Worm (Caenorhabditis elegans) whole organism, L4 larva: ENCODE data around the gene basl-1.

Experiments
- F10B5.3 ChIP-seq: sonication (generic microtip); optimal IDR thresholded peaks from 2 replicates; lab custom pipeline; 2016; ENCODE audit warnings: mild to moderate bottlenecking, missing genetic modification characterization, missing compliant biosample characterization
- F44E2.7 ChIP-seq: fragments of 200-800 bp; sonication (Bioruptor generic); IDR thresholded peaks from 2 replicates; pipeline ENCODE4 v2.1.2; 2022; ENCODE audit warnings: missing genetic modification characterization, missing compliant biosample characterization
- F49E8.2 ChIP-seq: sonication (generic microtip); optimal IDR thresholded peaks from 2 replicates; lab custom pipeline; 2016; ENCODE audit warnings: missing compliant biosample characterization, mild to moderate bottlenecking, missing genetic modification characterization, borderline replicate concordance
- T20F7.1 ChIP-seq: fragments of 200-800 bp; sonication (Bioruptor generic); optimal IDR thresholded peaks from 2 replicates; lab custom pipeline; 2018; ENCODE audit warnings: mild to moderate bottlenecking, missing genetic modification characterization, missing compliant biosample characterization
- T26A8.4 ChIP-seq: fragments of 200-800 bp; sonication (Bioruptor generic); IDR thresholded peaks from 2 replicates; pipeline ENCODE4 v1.3.6; 2022; ENCODE audit warnings: missing genetic modification characterization, missing compliant biosample characterization
- Y105C5A.15 ChIP-seq: fragments of 200-800 bp; sonication (Bioruptor generic); IDR thresholded peaks from 2 replicates; pipeline ENCODE4 v1.3.6; 2022; ENCODE audit warnings: missing genetic modification characterization, missing compliant biosample characterization
- Y48G9A.11 ChIP-seq: fragments of 200-800 bp; sonication (Bioruptor generic); IDR thresholded peaks from 2 replicates; pipeline ENCODE4 v1.3.6; 2022; ENCODE audit warnings: missing genetic modification reagents, missing genetic modification characterization, missing compliant biosample characterization
- Y5F2A.4 ChIP-seq: fragments of 200-800 bp; sonication (Bioruptor generic); optimal IDR thresholded peaks from 2 replicates; lab custom pipeline; 2018; ENCODE audit warnings: mild to moderate bottlenecking, missing genetic modification characterization, missing compliant biosample characterization
- ama-1 ChIP-seq: fragments of 150-350 bp; optimal IDR thresholded peaks from 2 replicates; lab custom pipeline; 2014; ENCODE audit warnings: inconsistent platforms, mixed read lengths
- arid-1 ChIP-seq: fragments of 200-800 bp; sonication (Bioruptor generic); conservative IDR thresholded peaks from 2 replicates; pipeline ENCODE4 v1.3.6; 2022; ENCODE audit warnings: missing genetic modification reagents, missing genetic modification characterization, missing compliant biosample characterization
- attf-4 ChIP-seq: sonication (generic microtip); optimal IDR thresholded peaks from 3 replicates; lab custom pipeline; 2017; ENCODE audit warnings: missing biosample characterization, missing genetic modification characterization
- ceh-32 ChIP-seq: sonication (generic microtip); optimal IDR thresholded peaks from 2 replicates; lab custom pipeline; 2016; ENCODE audit warnings: mild to moderate bottlenecking, missing genetic modification characterization, missing compliant biosample characterization; ENCODE audit not compliant: poor library complexity
- ctbp-1 ChIP-seq: fragments of 200-800 bp; sonication (Bioruptor generic); IDR thresholded peaks from 2 replicates; pipeline ENCODE4 v1.3.6; 2022; ENCODE audit warnings: missing genetic modification reagents, missing genetic modification characterization, missing compliant biosample characterization
- daf-16 ChIP-seq, 3 experiments: sonication (generic microtip); optimal IDR thresholded peaks; 2 replicates each; lab custom pipeline; 2016 to 2017; ENCODE audit warnings: missing genetic modification characterization in 3 of 3, missing genetic modification reagents in 3 of 3, mild to moderate bottlenecking in 2 of 3, missing compliant biosample characterization in 2 of 3, missing biosample characterization in 1 of 3, moderate library complexity in 1 of 3
- dmd-6 ChIP-seq: fragments of 200-800 bp; sonication (Bioruptor generic); IDR thresholded peaks from 2 replicates; pipeline ENCODE4 v1.3.6; 2022; ENCODE audit warnings: missing genetic modification reagents, missing genetic modification characterization, missing compliant biosample characterization
- dmd-8 ChIP-seq: fragments of 200-800 bp; sonication (Bioruptor generic); IDR thresholded peaks from 2 replicates; pipeline ENCODE4 v1.3.6; 2022; ENCODE audit warnings: missing genetic modification characterization, missing compliant biosample characterization
- dmd-9 ChIP-seq: fragments of 200-800 bp; sonication (Bioruptor generic); IDR thresholded peaks from 2 replicates; pipeline ENCODE4 v1.3.6; 2022; ENCODE audit warnings: missing genetic modification reagents, missing genetic modification characterization, missing compliant biosample characterization
- dpl-1 ChIP-seq: fragments of 150-350 bp; optimal IDR thresholded peaks from 2 replicates; lab custom pipeline; 2014; ENCODE audit warnings: missing biosample characterization, missing genetic modification reagents, missing genetic modification characterization
- duxl-1 ChIP-seq: sonication (generic microtip); optimal IDR thresholded peaks from 2 replicates; lab custom pipeline; 2016; ENCODE audit warnings: mild to moderate bottlenecking, missing genetic modification characterization, moderate library complexity, missing compliant biosample characterization; ENCODE audit not compliant: poor library complexity
- dve-1 ChIP-seq: sonication (generic microtip); optimal IDR thresholded peaks from 2 replicates; lab custom pipeline; 2017; ENCODE audit warnings: antibody characterized with exemption, mild to moderate bottlenecking, missing genetic modification characterization, missing compliant biosample characterization; ENCODE audit not compliant: insufficient read depth
- fkh-10 ChIP-seq: fragments of 150-350 bp; optimal IDR thresholded peaks from 2 replicates; lab custom pipeline; 2014; ENCODE audit warnings: missing biosample characterization, missing genetic modification reagents, missing genetic modification characterization
- hlh-11 ChIP-seq: fragments of 200-800 bp; sonication (Bioruptor generic); optimal IDR thresholded peaks from 2 replicates; lab custom pipeline; 2018; ENCODE audit warnings: mild to moderate bottlenecking, missing genetic modification characterization, missing compliant biosample characterization
- hlh-30 ChIP-seq: sonication (generic microtip); optimal IDR thresholded peaks from 2 replicates; lab custom pipeline; 2017; ENCODE audit warnings: antibody characterized with exemption, mild to moderate bottlenecking, missing genetic modification characterization, missing compliant biosample characterization; ENCODE audit not compliant: insufficient read depth
- lin-1 ChIP-seq: fragments of 200-800 bp; sonication (Bioruptor generic); IDR thresholded peaks from 2 replicates; pipeline ENCODE4 v1.3.6; 2022; ENCODE audit warnings: missing genetic modification reagents, missing genetic modification characterization, missing compliant biosample characterization
- lin-13 ChIP-seq: fragments of 150-350 bp; optimal IDR thresholded peaks from 2 replicates; lab custom pipeline; 2014; ENCODE audit warnings: missing biosample characterization, missing genetic modification reagents, missing genetic modification characterization
- lin-38 ChIP-seq: fragments of 200-800 bp; sonication (Bioruptor generic); IDR thresholded peaks from 2 replicates; pipeline ENCODE4 v1.3.6; 2022; ENCODE audit warnings: missing genetic modification reagents, missing genetic modification characterization, missing compliant biosample characterization
- lsy-2 ChIP-seq, 2 experiments: fragments of 150-350 bp in 1 of 2; sonication (generic microtip) in 1 of 2; optimal IDR thresholded peaks; 2 replicates each; lab custom pipeline; 2014 to 2017; ENCODE audit warnings: missing biosample characterization in 2 of 2, missing genetic modification characterization in 2 of 2
- mep-1 ChIP-seq: fragments of 150-350 bp; sonication (generic microtip); optimal IDR thresholded peaks from 3 replicates; lab custom pipeline; 2014; ENCODE audit warnings: missing biosample characterization, missing genetic modification characterization
- mes-2 ChIP-seq: sonication (generic microtip); optimal IDR thresholded peaks from 2 replicates; lab custom pipeline; 2016; ENCODE audit warnings: missing genotype, mild to moderate bottlenecking, missing genetic modification characterization, missing compliant biosample characterization; ENCODE audit not compliant: poor library complexity, severe bottlenecking
- nhr-102 ChIP-seq: sonication (generic microtip); optimal IDR thresholded peaks from 2 replicates; lab custom pipeline; 2016; ENCODE audit warnings: mild to moderate bottlenecking, missing genetic modification characterization, moderate library complexity, missing compliant biosample characterization
- nhr-11 ChIP-seq: fragments of 150-350 bp; optimal IDR thresholded peaks from 2 replicates; lab custom pipeline; 2014; ENCODE audit warnings: missing biosample characterization, missing genetic modification characterization
- nhr-41 ChIP-seq: fragments of 200-800 bp; sonication (Bioruptor generic); IDR thresholded peaks from 2 replicates; pipeline ENCODE4 v1.3.6; 2022; ENCODE audit warnings: missing genetic modification reagents, missing genetic modification characterization, missing compliant biosample characterization
- nhr-42 ChIP-seq: fragments of 200-800 bp; sonication (Bioruptor generic); IDR thresholded peaks from 2 replicates; pipeline ENCODE4 v1.3.6; 2022; ENCODE audit warnings: missing genetic modification characterization, missing compliant biosample characterization
- php-3 ChIP-seq: fragments of 200-800 bp; sonication (Bioruptor generic); IDR thresholded peaks from 2 replicates; pipeline ENCODE4 v1.3.6; 2022; ENCODE audit warnings: missing genetic modification reagents, missing genetic modification characterization, missing compliant biosample characterization
- pqm-1 ChIP-seq: sonication (generic microtip); optimal IDR thresholded peaks from 2 replicates; lab custom pipeline; 2017; ENCODE audit warnings: missing biosample characterization, missing genetic modification characterization
- rbr-2 ChIP-seq: sonication (generic microtip); optimal IDR thresholded peaks from 2 replicates; lab custom pipeline; 2016; ENCODE audit warnings: missing genotype, missing genetic modification characterization, missing compliant biosample characterization
- set-16 ChIP-seq: fragments of 200-800 bp; sonication (Bioruptor generic); IDR thresholded peaks from 2 replicates; pipeline ENCODE4 v1.3.6; 2022; ENCODE audit warnings: missing genetic modification reagents, missing genetic modification characterization, missing compliant biosample characterization
- snpc-1.2 ChIP-seq: fragments of 200-800 bp; sonication (Bioruptor generic); IDR thresholded peaks from 2 replicates; pipeline ENCODE4 v1.3.6; 2022; ENCODE audit warnings: missing genetic modification reagents, missing genetic modification characterization, missing compliant biosample characterization
- snpc-4 ChIP-seq: fragments of 150-350 bp; optimal IDR thresholded peaks from 2 replicates; lab custom pipeline; 2014; ENCODE audit warnings: missing biosample characterization, missing genetic modification characterization
- spr-3 ChIP-seq: fragments of 200-800 bp; sonication (Bioruptor generic); optimal IDR thresholded peaks from 2 replicates; lab custom pipeline; 2018; ENCODE audit warnings: mild to moderate bottlenecking, missing genetic modification characterization, missing compliant biosample characterization
- unc-130 ChIP-seq: sonication (generic microtip); optimal IDR thresholded peaks from 2 replicates; lab custom pipeline; 2016; ENCODE audit warnings: missing genetic modification reagents, missing genetic modification characterization, missing compliant biosample characterization
- unc-62 ChIP-seq, 3 experiments: fragments of 150-350 bp in 1 of 3; sonication (generic microtip); optimal IDR thresholded peaks in 2 of 3; peaks in 1 of 3; 1 replicate in 1 of 3; 2 replicates in 2 of 3; lab custom pipeline; 2014 to 2017; ENCODE audit warnings: missing biosample characterization in 3 of 3, missing genetic modification characterization in 3 of 3, missing genetic modification reagents in 3 of 3, missing genotype in 1 of 3
- vab-7 ChIP-seq: fragments of 200-800 bp; sonication (Bioruptor generic); IDR thresholded peaks from 2 replicates; pipeline ENCODE4 v1.3.6; 2022; ENCODE audit warnings: missing genetic modification reagents, missing genetic modification characterization, missing compliant biosample characterization
- zip-2 ChIP-seq: fragments of 150-350 bp; optimal IDR thresholded peaks from 2 replicates; lab custom pipeline; 2014; ENCODE audit warnings: missing biosample characterization, missing genetic modification characterization
- ztf-7 ChIP-seq: fragments of 150-350 bp; optimal IDR thresholded peaks from 2 replicates; lab custom pipeline; 2014; ENCODE audit warnings: missing biosample characterization, missing genetic modification characterization

Gene basl-1

DNA sequence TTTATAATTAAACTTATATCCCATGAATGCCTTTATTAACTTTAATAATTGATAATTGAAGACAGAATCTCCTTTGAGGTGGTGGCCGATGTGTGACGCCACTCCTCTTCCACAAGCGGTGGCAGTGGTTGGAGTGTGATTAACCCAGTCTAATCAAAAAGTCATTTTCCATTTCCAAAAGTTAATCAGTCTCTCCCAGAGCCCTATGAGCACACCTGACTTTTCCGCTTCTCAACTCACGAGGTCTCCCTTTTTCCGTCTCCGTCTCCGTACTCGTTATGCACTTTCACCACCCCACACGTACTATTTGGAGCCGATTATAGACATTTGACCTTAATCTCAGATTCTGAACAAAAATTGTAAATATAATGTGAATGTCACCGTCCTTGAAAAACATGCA is 27.9 kb downstream of the basl-1 start:
- TF ChIP-seq mes-2 (tag; lab: Kevin White, UChicago), result no peak
- no peak for TF ChIP-seq duxl-1 (tag; lab: Kevin White, UChicago)
- TF ChIP-seq unc-62 (GFP tag; optimal IDR thresholded peaks at IDR 0.05 in 1 of 2; lab: Kevin White, UChicago), result peak in 1 of 2 experiments; percentile 70
- TF ChIP-seq unc-62 (tag; optimal IDR thresholded peaks at IDR 0.05; lab: Kevin White, UChicago), result no peak
- TF ChIP-seq hlh-30 (tag; lab: Kevin White, UChicago), result peak; percentile 45

DNA sequence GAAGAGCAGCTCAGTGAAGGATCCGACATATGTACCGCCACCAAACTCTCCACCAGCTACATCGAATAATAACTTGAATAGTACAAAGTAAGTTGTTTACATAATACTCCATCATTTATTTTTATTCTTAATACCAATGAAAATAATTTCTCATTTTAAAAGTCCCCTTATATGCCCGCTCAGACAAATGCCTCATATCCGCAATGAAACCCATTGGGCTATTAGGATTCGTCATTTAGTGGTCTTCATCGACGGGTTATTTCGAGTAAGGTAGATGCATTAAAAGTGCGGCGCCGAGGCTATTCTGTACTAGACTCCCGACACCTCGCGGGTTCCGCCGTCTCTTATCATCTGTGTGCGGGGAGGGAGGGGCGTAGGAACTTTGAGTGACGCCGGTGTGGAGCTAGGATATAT is 39.0 kb downstream of the basl-1 start:
- TF ChIP-seq duxl-1 (tag; lab: Kevin White, UChicago), result peak; percentile 74
- TF ChIP-seq arid-1 (GFP tag; lab: Robert Waterston, UW), result peak; percentile 33; the same call in 1 of the 2 replicates
- TF ChIP-seq daf-16 (GFP tag; optimal IDR thresholded peaks at IDR 0.05; lab: Kevin White, UChicago), result peak in 1 of 2 experiments; percentile 5
- peak; percentile 63 for TF ChIP-seq daf-16 (tag; optimal IDR thresholded peaks at IDR 0.05; lab: Kevin White, UChicago)
- no peak for TF ChIP-seq dmd-8 (GFP tag; lab: Robert Waterston, UW)
- TF ChIP-seq F44E2.7 (GFP tag; lab: Robert Waterston, UW), result 0 out of 2 replicates have a peak, but pooled peaks have one; percentile 29
- TF ChIP-seq dve-1, result peak; percentile 60
- peak; percentile 84 for TF ChIP-seq snpc-4
- TF ChIP-seq fkh-10 (GFP tag; lab: Kevin White, UChicago), result no peak
- TF ChIP-seq lin-1 (GFP tag; lab: Robert Waterston, UW), result 0 out of 2 replicates have a peak, but pooled peaks have one; percentile 44
- TF ChIP-seq dmd-9 (GFP tag; lab: Robert Waterston, UW), result no peak; the same call in 1 of the 2 replicates
- peak; percentile 50; the same call in 1 of the 2 replicates for TF ChIP-seq vab-7 (GFP tag; lab: Robert Waterston, UW)
- TF ChIP-seq nhr-41 (GFP tag; lab: Robert Waterston, UW), result no peak
- peak; percentile 27 for TF ChIP-seq hlh-30 (tag; lab: Kevin White, UChicago)
- 0 out of 2 replicates have a peak, but pooled peaks have one; percentile 30 for TF ChIP-seq nhr-42 (GFP tag; lab: Robert Waterston, UW)
- peak; percentile 93 for TF ChIP-seq F49E8.2 (tag; lab: Kevin White, UChicago)
- TF ChIP-seq lsy-2 (tag; optimal IDR thresholded peaks at IDR 0.05; lab: Kevin White, UChicago), result peak in 1 of 2 experiments; percentile 46
- TF ChIP-seq set-16 (GFP tag; lab: Robert Waterston, UW), result peak; percentile 20; the same call in 1 of the 2 replicates
- TF ChIP-seq T20F7.1 (GFP tag; lab: Kevin White, UChicago), result no peak
- TF ChIP-seq F10B5.3 (tag; lab: Kevin White, UChicago), result peak; percentile 41
- TF ChIP-seq pqm-1, result peak; percentile 46
- no peak for TF ChIP-seq nhr-11 (tag; lab: Kevin White, UChicago)
- no peak for TF ChIP-seq dmd-6 (GFP tag; lab: Robert Waterston, UW)
- TF ChIP-seq nhr-102 (tag; lab: Kevin White, UChicago), result peak; percentile 62
- peak; percentile 60 for TF ChIP-seq lin-13 (GFP tag; lab: Kevin White, UChicago)
- TF ChIP-seq dpl-1 (GFP tag; lab: Kevin White, UChicago), result peak; percentile 21
- peak; percentile 72 for TF ChIP-seq T26A8.4 (GFP tag; lab: Robert Waterston, UW)
- peak; percentile 67 for TF ChIP-seq php-3 (GFP tag; lab: Robert Waterston, UW)
- TF ChIP-seq ctbp-1 (GFP tag; lab: Robert Waterston, UW), result 0 out of 2 replicates have a peak, but pooled peaks have one; percentile 16
- no peak for TF ChIP-seq ceh-32 (tag; lab: Kevin White, UChicago)
- TF ChIP-seq spr-3, result no peak
- peak; percentile 88 for TF ChIP-seq lin-38 (GFP tag; lab: Robert Waterston, UW)
- peak; percentile 35 for TF ChIP-seq hlh-11
- TF ChIP-seq ama-1, result peak; percentile 88
- TF ChIP-seq rbr-2, result peak; percentile 32
- TF ChIP-seq mep-1 (tag; lab: Kevin White, UChicago), result peak; percentile 57
- TF ChIP-seq mes-2 (tag; lab: Kevin White, UChicago), result peak; percentile 76
- peak; percentile 57 for TF ChIP-seq Y48G9A.11
- TF ChIP-seq unc-62 (GFP tag; optimal IDR thresholded peaks at IDR 0.05 in 1 of 2; lab: Kevin White, UChicago), result no peak
- TF ChIP-seq unc-62 (tag; optimal IDR thresholded peaks at IDR 0.05; lab: Kevin White, UChicago), result no peak
- TF ChIP-seq zip-2, result peak; percentile 9
- no peak for TF ChIP-seq attf-4 (tag; lab: Kevin White, UChicago)
- peak; percentile 84 for TF ChIP-seq snpc-1.2 (GFP tag; lab: Robert Waterston, UW)
- TF ChIP-seq ztf-7 (tag; lab: Kevin White, UChicago), result no peak
- no peak for TF ChIP-seq Y5F2A.4
- TF ChIP-seq Y105C5A.15 (GFP tag; lab: Robert Waterston, UW), result 0 out of 2 replicates have a peak, but pooled peaks have one; percentile 20
- peak; percentile 64 for TF ChIP-seq unc-130 (GFP tag; lab: Kevin White, UChicago)
